Worm (Caenorhabditis elegans) whole organism, late embryonic: Measurements from ENCODE around the gene F35C5.3.

ENCODE experiments used
- K09A11.1 ChIP-seq: sonication (generic microtip); optimal IDR thresholded peaks from 2 replicates; lab custom pipeline; 2017; ENCODE audit warnings: antibody characterized with exemption, mild to moderate bottlenecking, missing genetic modification characterization, missing compliant biosample characterization; ENCODE audit not compliant: insufficient read depth
- T23F11.4 ChIP-seq: fragments of 200-800 bp; sonication (Bioruptor generic); optimal IDR thresholded peaks from 2 replicates; lab custom pipeline; 2018; ENCODE audit warnings: mild to moderate bottlenecking, missing genetic modification characterization, missing compliant biosample characterization
- Y22D7AL.16 ChIP-seq: sonication (generic microtip); optimal IDR thresholded peaks from 2 replicates; lab custom pipeline; 2016; ENCODE audit warnings: missing genetic modification characterization, missing compliant biosample characterization
- ahr-1 ChIP-seq: sonication (generic microtip); optimal IDR thresholded peaks from 2 replicates; lab custom pipeline; 2016; ENCODE audit warnings: missing genetic modification characterization, missing compliant biosample characterization
- ceh-14 ChIP-seq: sonication (generic microtip); optimal IDR thresholded peaks from 2 replicates; lab custom pipeline; 2016; ENCODE audit warnings: missing genotype, missing genetic modification characterization, missing compliant biosample characterization
- ceh-18 ChIP-seq: sonication (generic microtip); optimal IDR thresholded peaks from 2 replicates; lab custom pipeline; 2016; ENCODE audit warnings: missing genetic modification characterization, missing compliant biosample characterization
- ceh-2 ChIP-seq: sonication (generic microtip); optimal IDR thresholded peaks from 2 replicates; lab custom pipeline; 2016; ENCODE audit warnings: missing genotype, missing genetic modification characterization, missing compliant biosample characterization
- ceh-22 ChIP-seq: sonication (generic microtip); optimal IDR thresholded peaks from 2 replicates; lab custom pipeline; 2017; ENCODE audit warnings: missing biosample characterization, missing genetic modification characterization
- ceh-30 ChIP-seq: fragments of 150-350 bp; optimal IDR thresholded peaks from 2 replicates; lab custom pipeline; 2014; ENCODE audit warnings: missing biosample characterization, missing genetic modification characterization
- ceh-31 ChIP-seq: sonication (generic microtip); optimal IDR thresholded peaks from 2 replicates; lab custom pipeline; 2016; ENCODE audit warnings: missing genetic modification characterization, missing compliant biosample characterization
- ceh-34 ChIP-seq: sonication (generic microtip); optimal IDR thresholded peaks from 2 replicates; lab custom pipeline; 2016; ENCODE audit warnings: mild to moderate bottlenecking, missing genetic modification characterization, missing compliant biosample characterization
- ceh-6 ChIP-seq: fragments of 200-800 bp; sonication (Bioruptor generic); optimal IDR thresholded peaks from 2 replicates; lab custom pipeline; 2018; ENCODE audit warnings: mild to moderate bottlenecking, missing genetic modification characterization, missing compliant biosample characterization
- ceh-9 ChIP-seq: sonication (generic microtip); optimal IDR thresholded peaks from 2 replicates; lab custom pipeline; 2016; ENCODE audit warnings: mild to moderate bottlenecking, missing genetic modification characterization, inconsistent platforms, missing compliant biosample characterization
- dve-1 ChIP-seq: sonication (generic microtip); optimal IDR thresholded peaks from 2 replicates; lab custom pipeline; 2017; ENCODE audit warnings: antibody characterized with exemption, mild to moderate bottlenecking, missing genetic modification characterization, missing compliant biosample characterization
- elt-2 ChIP-seq: sonication (generic microtip); optimal IDR thresholded peaks from 2 replicates; lab custom pipeline; 2016; ENCODE audit warnings: missing genetic modification reagents, missing genetic modification characterization, missing compliant biosample characterization
- ets-4 ChIP-seq: sonication (generic microtip); optimal IDR thresholded peaks from 2 replicates; lab custom pipeline; 2016; ENCODE audit warnings: missing genetic modification characterization, missing compliant biosample characterization
- fkh-10 ChIP-seq: fragments of 150-350 bp; optimal IDR thresholded peaks from 2 replicates; lab custom pipeline; 2014; ENCODE audit warnings: missing biosample characterization, missing genetic modification reagents, missing genetic modification characterization
- fkh-6 ChIP-seq: sonication (generic microtip); optimal IDR thresholded peaks from 2 replicates; lab custom pipeline; 2016; ENCODE audit warnings: missing genetic modification characterization, missing compliant biosample characterization
- hlh-30 ChIP-seq: sonication (generic microtip); optimal IDR thresholded peaks from 2 replicates; lab custom pipeline; 2017; ENCODE audit warnings: antibody characterized with exemption, missing genetic modification characterization, missing compliant biosample characterization; ENCODE audit not compliant: insufficient read depth
- lin-11 ChIP-seq: fragments of 200-800 bp; sonication (Bioruptor generic); optimal IDR thresholded peaks from 2 replicates; lab custom pipeline; 2018; ENCODE audit warnings: mild to moderate bottlenecking, missing genetic modification characterization, missing compliant biosample characterization
- mec-3 ChIP-seq: sonication (generic microtip); optimal IDR thresholded peaks from 2 replicates; lab custom pipeline; 2016; ENCODE audit warnings: borderline replicate concordance, missing genetic modification characterization, missing compliant biosample characterization
- nhr-11 ChIP-seq: fragments of 150-350 bp; optimal IDR thresholded peaks from 2 replicates; lab custom pipeline; 2014; ENCODE audit warnings: missing biosample characterization, missing genetic modification characterization
- npax-4 ChIP-seq: sonication (generic microtip); optimal IDR thresholded peaks from 2 replicates; lab custom pipeline; 2016; ENCODE audit warnings: missing genetic modification characterization, missing compliant biosample characterization
- pat-9 ChIP-seq: fragments of 200-800 bp; sonication (Bioruptor generic); optimal IDR thresholded peaks from 2 replicates; lab custom pipeline; 2018; ENCODE audit warnings: mild to moderate bottlenecking, missing genetic modification characterization, moderate library complexity, missing compliant biosample characterization
- pax-1 ChIP-seq: fragments of 150-350 bp; optimal IDR thresholded peaks from 2 replicates; lab custom pipeline; 2014; ENCODE audit warnings: missing biosample characterization, missing genetic modification characterization
- pqm-1 ChIP-seq: sonication (generic microtip); optimal IDR thresholded peaks from 2 replicates; lab custom pipeline; 2016; ENCODE audit warnings: missing genetic modification characterization, missing compliant biosample characterization
- rnt-1 ChIP-seq: sonication (generic microtip); optimal IDR thresholded peaks from 2 replicates; lab custom pipeline; 2016; ENCODE audit warnings: missing genetic modification characterization, missing compliant biosample characterization
- sdc-2 ChIP-seq: sonication (generic microtip); optimal IDR thresholded peaks from 2 replicates; lab custom pipeline; 2016; ENCODE audit warnings: missing genotype, missing genetic modification characterization, missing compliant biosample characterization
- sox-2 ChIP-seq: fragments of 200-800 bp; sonication (Bioruptor generic); IDR thresholded peaks from 2 replicates; pipeline ENCODE4 v1.3.6; 2022; ENCODE audit warnings: missing genetic modification reagents, missing genetic modification characterization, missing compliant biosample characterization
- ttx-3 ChIP-seq: sonication (generic microtip); optimal IDR thresholded peaks from 2 replicates; lab custom pipeline; 2016; ENCODE audit warnings: missing genetic modification reagents, missing genetic modification characterization, missing compliant biosample characterization
- unc-3 ChIP-seq, 2 experiments: fragments of 200-800 bp in 1 of 2; sonication (Bioruptor generic) in 1 of 2; sonication (generic microtip) in 1 of 2; conservative IDR thresholded peaks in 1 of 2; optimal IDR thresholded peaks in 1 of 2; 2 replicates each; pipeline versions ENCODE4 v1.3.6 to Lab custom; 2016 to 2022; ENCODE audit warnings: missing compliant biosample characterization in 2 of 2, missing genetic modification characterization in 2 of 2, missing genetic modification reagents in 1 of 2
- unc-42 ChIP-seq: sonication (generic microtip); optimal IDR thresholded peaks from 2 replicates; lab custom pipeline; 2016; ENCODE audit warnings: missing genotype, missing genetic modification characterization, missing compliant biosample characterization
- unc-55 ChIP-seq: sonication (generic microtip); optimal IDR thresholded peaks from 2 replicates; lab custom pipeline; 2017; ENCODE audit warnings: missing biosample characterization, missing genetic modification reagents, missing genetic modification characterization
- unc-86 ChIP-seq: sonication (generic microtip); optimal IDR thresholded peaks from 2 replicates; lab custom pipeline; 2016; ENCODE audit warnings: missing genetic modification characterization, missing compliant biosample characterization
- ztf-16 ChIP-seq: sonication (generic microtip); optimal IDR thresholded peaks from 2 replicates; lab custom pipeline; 2017; ENCODE audit warnings: missing genetic modification characterization, missing compliant biosample characterization

Gene F35C5.3

DNA sequence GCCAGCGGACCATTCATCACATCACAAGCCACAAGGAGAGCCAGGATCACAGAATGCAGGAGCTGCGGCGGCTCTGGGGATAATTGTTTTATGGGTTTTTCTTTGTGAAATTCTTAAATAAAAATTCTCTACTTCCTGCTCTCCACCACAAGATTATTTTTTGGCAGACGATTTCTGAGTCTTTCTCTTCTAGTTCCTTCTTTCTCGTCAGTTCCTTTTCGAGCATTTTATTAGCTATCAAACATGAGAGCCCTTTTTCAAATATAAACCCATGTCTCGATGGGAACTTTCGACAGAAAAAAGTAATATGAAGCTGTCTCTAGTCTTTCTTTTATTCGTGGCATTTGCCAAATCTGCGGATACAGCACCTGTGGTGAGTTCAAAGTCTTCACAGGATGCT is at the start of gene F35C5.3:
Gene F35C5.3 (plus strand): TSS at position 301 of the 400 bp plus-strand sequence.
- TF ChIP-seq ceh-6 (no peak), sox-2 (no peak), mec-3 (tag; lab: Kevin White, UChicago) (no peak)
- TF ChIP-seq, all 69 proteins: peak for 0

DNA sequence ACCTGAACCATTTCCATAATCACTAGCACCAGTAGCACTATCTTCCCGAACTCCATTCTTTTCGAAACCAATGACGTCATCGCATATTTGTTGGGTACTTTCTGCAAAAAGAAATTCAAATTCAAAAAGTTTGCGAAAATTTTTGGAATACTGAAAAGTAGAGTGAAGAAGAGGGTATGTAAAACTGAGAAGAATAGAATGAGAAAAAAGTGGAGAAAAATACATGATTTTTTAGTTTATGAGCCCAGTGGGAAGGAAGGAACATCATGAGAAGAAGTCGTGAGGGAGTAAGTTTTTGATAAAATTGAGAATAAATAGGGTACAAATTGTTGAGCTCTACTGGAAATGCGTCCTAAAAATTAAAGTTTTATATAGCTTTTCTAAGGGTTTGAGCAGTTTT is 48.5 kb upstream of the F35C5.3 start, which contains the start of gene lgc-35:
Gene lgc-35 (minus strand): TSS at position 101 of the 400 bp plus-strand sequence.
- no peak for TF ChIP-seq ets-4

DNA sequence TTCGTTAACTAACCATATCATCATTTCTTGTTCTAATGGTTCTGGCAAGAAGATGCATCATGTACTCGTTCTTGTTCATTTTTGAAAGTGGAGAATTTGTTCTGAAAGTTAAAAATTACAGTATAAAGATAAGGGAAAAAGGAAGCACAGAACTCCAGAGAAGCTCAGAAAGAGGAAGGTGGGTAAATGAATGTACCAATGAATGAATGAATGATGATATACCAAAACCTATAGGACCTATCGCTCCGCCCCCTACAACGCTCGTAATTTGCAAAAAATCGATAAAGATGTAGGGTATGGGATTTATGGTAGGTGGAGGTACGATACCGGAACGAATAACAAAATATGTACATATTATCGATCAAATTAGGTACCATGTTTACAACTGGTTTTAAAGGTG is 40.8 kb upstream of the F35C5.3 start, which contains the start of gene pes-10:
Gene pes-10 (minus strand): TSS at position 101 of the 400 bp plus-strand sequence.
- TF ChIP-seq npax-4 (tag; lab: Kevin White, UChicago): no peak
- TF ChIP-seq ceh-31 (tag; lab: Kevin White, UChicago): no peak
- no peak for TF ChIP-seq pat-9 (tag; lab: Kevin White, UChicago)
- TF ChIP-seq dve-1 (tag; lab: Kevin White, UChicago): no peak
- no peak for TF ChIP-seq pqm-1 (tag; lab: Kevin White, UChicago)
- no peak for TF ChIP-seq unc-3 (GFP tag; conservative IDR thresholded peaks at IDR 0.05; lab: Robert Waterston, UW)
- TF ChIP-seq unc-3 (tag; optimal IDR thresholded peaks at IDR 0.05; lab: Kevin White, UChicago): no peak
- no peak for TF ChIP-seq fkh-10
- no peak for TF ChIP-seq nhr-11 (tag; lab: Kevin White, UChicago)
- TF ChIP-seq sdc-2 (tag; lab: Kevin White, UChicago): no peak
- TF ChIP-seq ceh-14 (tag; lab: Kevin White, UChicago): no peak
- no peak for TF ChIP-seq pax-1 (tag; lab: Kevin White, UChicago)
- TF ChIP-seq ceh-6: no peak
- TF ChIP-seq T23F11.4 (GFP tag; lab: Kevin White, UChicago): no peak
- TF ChIP-seq unc-42 (tag; lab: Kevin White, UChicago): no peak
- no peak for TF ChIP-seq ttx-3 (tag; lab: Kevin White, UChicago)
- TF ChIP-seq fkh-6 (tag; lab: Kevin White, UChicago): no peak
- TF ChIP-seq rnt-1 (tag; lab: Kevin White, UChicago): no peak

DNA sequence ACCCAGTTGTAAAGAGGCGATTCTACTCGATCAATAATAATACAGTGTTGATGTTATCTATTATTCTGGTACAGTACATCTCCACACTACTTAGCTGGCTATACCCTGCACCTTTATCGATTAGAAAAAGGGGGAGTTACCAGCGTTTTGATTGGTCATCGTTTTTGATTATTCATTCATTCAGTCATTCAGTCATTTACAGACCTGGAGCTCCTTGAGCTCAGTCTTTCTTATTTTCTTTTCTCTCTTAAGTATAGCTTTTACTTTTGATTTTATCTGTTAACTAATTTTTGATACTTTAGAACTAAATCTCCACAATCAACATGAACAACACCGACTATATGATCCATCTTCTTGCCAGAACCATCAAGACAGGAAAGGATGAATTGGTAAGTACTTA is 38.4 kb upstream of the F35C5.3 start, which contains the start of gene Y46G5A.28:
Gene Y46G5A.28 (plus strand): TSS at position 301 of the 400 bp plus-strand sequence.
- TF ChIP-seq hlh-30 (tag; lab: Kevin White, UChicago) (no peak), unc-3 (GFP tag; conservative IDR thresholded peaks at IDR 0.05; lab: Robert Waterston, UW) (no peak), unc-3 (tag; optimal IDR thresholded peaks at IDR 0.05; lab: Kevin White, UChicago) (no peak), elt-2 (tag; lab: Kevin White, UChicago) (no peak), unc-55 (GFP tag; lab: Kevin White, UChicago) (no peak)

DNA sequence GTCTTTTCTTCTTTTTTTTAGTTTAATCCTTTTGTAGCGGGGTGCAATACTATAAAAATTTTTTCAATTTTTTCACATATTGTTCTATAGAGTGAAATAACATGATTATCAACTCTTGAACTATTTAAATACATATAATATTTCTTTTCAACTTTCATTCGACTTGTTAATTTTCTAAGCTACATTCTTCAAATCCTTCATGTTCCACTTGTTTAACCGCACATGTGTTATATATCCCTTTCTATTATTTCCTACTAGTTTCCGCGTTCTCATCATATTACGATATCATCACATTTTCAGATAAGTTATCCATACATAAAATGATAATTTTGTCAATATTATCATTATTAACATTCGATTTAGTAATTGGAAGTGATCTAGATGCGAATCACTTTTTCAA is 32.7 kb upstream of the F35C5.3 start, which contains the start of gene Y46G5A.29:
Gene Y46G5A.29 (plus strand): TSS at position 301 of the 400 bp plus-strand sequence.
- TF ChIP-seq unc-42 (tag; lab: Kevin White, UChicago) (no peak), ceh-6 (no peak), unc-55 (GFP tag; lab: Kevin White, UChicago) (no peak), ceh-2 (tag; lab: Kevin White, UChicago) (no peak), ceh-18 (tag; lab: Kevin White, UChicago) (no peak), unc-86 (tag; lab: Kevin White, UChicago) (no peak)

DNA sequence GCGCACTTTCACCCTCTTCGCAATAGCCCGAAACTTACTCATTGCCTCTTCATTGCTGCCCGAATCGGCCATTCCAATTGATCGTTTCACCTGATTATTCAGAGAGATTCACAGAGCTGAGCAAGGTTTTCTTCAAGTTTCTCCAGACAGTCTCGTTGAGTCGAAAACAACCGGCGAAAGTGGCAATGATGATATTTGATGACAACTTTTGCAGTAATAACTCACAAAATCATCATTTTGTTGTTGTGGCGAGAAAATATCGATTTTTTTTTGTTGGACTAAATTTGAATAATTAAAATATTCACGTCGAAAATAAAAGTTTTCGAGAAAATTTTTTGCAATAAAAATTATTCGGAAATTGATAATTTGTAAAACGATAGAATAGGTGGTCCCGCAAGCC is 23.0 kb upstream of the F35C5.3 start, which contains the start of gene snf-5:
Gene snf-5 (minus strand): TSS at position 182 of the 400 bp plus-strand sequence.
- TF ChIP-seq ceh-30: no peak
- TF ChIP-seq pax-1 (tag; lab: Kevin White, UChicago): no peak
- TF ChIP-seq lin-11 (tag; lab: Kevin White, UChicago): no peak
- TF ChIP-seq Y22D7AL.16 (tag; lab: Kevin White, UChicago): no peak
- no peak for TF ChIP-seq ztf-16 (tag; lab: Kevin White, UChicago)
- TF ChIP-seq ceh-22 (tag; lab: Kevin White, UChicago): no peak
- no peak for TF ChIP-seq ceh-9 (tag; lab: Kevin White, UChicago)
- TF ChIP-seq K09A11.1: no peak
- no peak for TF ChIP-seq hlh-30 (tag; lab: Kevin White, UChicago)
- TF ChIP-seq fkh-10: no peak
- no peak for TF ChIP-seq ceh-34 (tag; lab: Kevin White, UChicago)
- no peak for TF ChIP-seq ceh-2 (tag; lab: Kevin White, UChicago)
- no peak for TF ChIP-seq ahr-1 (tag; lab: Kevin White, UChicago)
- TF ChIP-seq pqm-1 (tag; lab: Kevin White, UChicago): no peak
